Worm (Caenorhabditis elegans) whole organism, L1 larva: ENCODE data around the gene unc-82.

Source experiments
- C04F5.9 ChIP-seq: sonication (generic microtip); optimal IDR thresholded peaks from 2 replicates; lab custom pipeline; 2016; ENCODE audit warnings: missing genetic modification characterization, missing compliant biosample characterization
- C16A3.4 ChIP-seq: fragments of 150-350 bp; optimal IDR thresholded peaks from 2 replicates; lab custom pipeline; 2014; ENCODE audit warnings: missing biosample characterization, missing genetic modification characterization
- C34B4.2 ChIP-seq: sonication (generic microtip); optimal IDR thresholded peaks from 2 replicates; lab custom pipeline; 2017; ENCODE audit warnings: mild to moderate bottlenecking, missing genetic modification characterization, missing compliant biosample characterization
- Y116A8C.19 ChIP-seq: sonication (generic microtip); optimal IDR thresholded peaks from 2 replicates; lab custom pipeline; 2016; ENCODE audit warnings: missing compliant biosample characterization, missing genetic modification characterization, borderline replicate concordance
- ceh-63 ChIP-seq: fragments of 200-800 bp; sonication (Bioruptor generic); optimal IDR thresholded peaks from 2 replicates; lab custom pipeline; 2018; ENCODE audit warnings: mild to moderate bottlenecking, missing genetic modification characterization, missing compliant biosample characterization
- ceh-82 ChIP-seq, 3 experiments: fragments of 150-350 bp in 1 of 3; sonication (generic microtip) in 2 of 3; optimal IDR thresholded peaks; 2 replicates each; lab custom pipeline; 2014 to 2017; ENCODE audit warnings: missing biosample characterization in 3 of 3, missing genetic modification characterization in 3 of 3
- ceh-88 ChIP-seq: fragments of 200-800 bp; sonication (Bioruptor generic); IDR thresholded peaks from 2 replicates; pipeline ENCODE4 v1.3.6; 2022; ENCODE audit warnings: missing genetic modification characterization, missing compliant biosample characterization
- ceh-90 ChIP-seq: sonication (generic microtip); optimal IDR thresholded peaks from 2 replicates; lab custom pipeline; 2016; ENCODE audit warnings: missing genetic modification characterization, missing compliant biosample characterization
- dsc-1 ChIP-seq: sonication (generic microtip); optimal IDR thresholded peaks from 2 replicates; lab custom pipeline; 2016; ENCODE audit warnings: mild to moderate bottlenecking, missing genetic modification characterization, missing compliant biosample characterization
- efl-1 ChIP-seq, 4 experiments: fragments of 150-350 bp; optimal IDR thresholded peaks in 3 of 4; peaks in 1 of 4; 1 replicate in 1 of 4; 2 replicates in 3 of 4; lab custom pipeline; 2014; ENCODE audit warnings: missing biosample characterization in 2 of 4, missing genetic modification characterization in 2 of 4, missing genetic modification reagents in 2 of 4
- efl-3 ChIP-seq: fragments of 200-800 bp; sonication (Bioruptor generic); optimal IDR thresholded peaks from 2 replicates; lab custom pipeline; 2018; ENCODE audit warnings: mild to moderate bottlenecking, missing genetic modification characterization, missing compliant biosample characterization
- egl-13 ChIP-seq: sonication (generic microtip); optimal IDR thresholded peaks from 2 replicates; lab custom pipeline; 2016; ENCODE audit warnings: missing genotype, missing genetic modification reagents, missing genetic modification characterization, missing compliant biosample characterization
- egl-27 ChIP-seq, 2 experiments: fragments of 150-350 bp in 1 of 2; sonication (generic microtip); optimal IDR thresholded peaks; 3 replicates each; lab custom pipeline; 2017 to 2018; ENCODE audit warnings: missing biosample characterization in 2 of 2, missing genetic modification characterization in 2 of 2, missing genetic modification reagents in 2 of 2
- elt-2 ChIP-seq: sonication (generic microtip); optimal IDR thresholded peaks from 2 replicates; lab custom pipeline; 2016; ENCODE audit warnings: missing genetic modification characterization, mild to moderate bottlenecking, inconsistent platforms, missing compliant biosample characterization, missing genetic modification reagents
- ets-5 ChIP-seq: fragments of 200-800 bp; sonication (Bioruptor generic); IDR thresholded peaks from 2 replicates; pipeline ENCODE4 v1.3.6; 2022; ENCODE audit warnings: missing genetic modification characterization, missing compliant biosample characterization
- fkh-4 ChIP-seq: sonication (generic microtip); optimal IDR thresholded peaks from 2 replicates; lab custom pipeline; 2016; ENCODE audit warnings: missing compliant biosample characterization, missing genetic modification characterization, borderline replicate concordance
- fkh-8 ChIP-seq: sonication (generic microtip); optimal IDR thresholded peaks from 2 replicates; lab custom pipeline; 2016; ENCODE audit warnings: mild to moderate bottlenecking, missing genetic modification characterization, missing compliant biosample characterization
- fos-1 ChIP-seq: fragments of 150-350 bp; optimal IDR thresholded peaks from 2 replicates; lab custom pipeline; 2014; ENCODE audit warnings: missing biosample characterization, missing genetic modification characterization
- grh-1 ChIP-seq: fragments of 200-800 bp; sonication (Bioruptor generic); IDR thresholded peaks from 2 replicates; pipeline ENCODE4 v1.3.6; 2022; ENCODE audit warnings: missing genetic modification reagents, missing genetic modification characterization, missing compliant biosample characterization
- hlh-4 ChIP-seq: sonication (generic microtip); optimal IDR thresholded peaks from 2 replicates; lab custom pipeline; 2016; ENCODE audit warnings: mild to moderate bottlenecking, missing genetic modification characterization, missing compliant biosample characterization
- hpl-2 ChIP-seq: fragments of 150-350 bp; optimal IDR thresholded peaks from 2 replicates; lab custom pipeline; 2014; ENCODE audit warnings: missing biosample characterization, missing genetic modification reagents, missing genetic modification characterization
- isw-1 ChIP-seq: fragments of 200-800 bp; sonication (Bioruptor generic); IDR thresholded peaks from 2 replicates; pipeline ENCODE4 v1.3.6; 2022; ENCODE audit warnings: missing genetic modification characterization, missing compliant biosample characterization
- jun-1 ChIP-seq: fragments of 150-350 bp; optimal IDR thresholded peaks from 2 replicates; lab custom pipeline; 2014; ENCODE audit warnings: missing biosample characterization, missing genetic modification reagents, missing genetic modification characterization
- lin-14 ChIP-seq: fragments of 200-800 bp; sonication (Bioruptor generic); optimal IDR thresholded peaks from 2 replicates; lab custom pipeline; 2018; ENCODE audit warnings: mild to moderate bottlenecking, missing genetic modification characterization, moderate library complexity, missing compliant biosample characterization
- lin-15B ChIP-seq: fragments of 150-350 bp; sonication (generic microtip); optimal IDR thresholded peaks from 3 replicates; lab custom pipeline; 2014; ENCODE audit warnings: missing biosample characterization, missing genetic modification characterization
- lin-35 ChIP-seq, 2 experiments: fragments of 150-350 bp; optimal IDR thresholded peaks; 2 replicates each; lab custom pipeline; 2014; ENCODE audit warnings: missing biosample characterization in 2 of 2, missing genetic modification characterization in 2 of 2, missing genetic modification reagents in 2 of 2
- mab-9 ChIP-seq: fragments of 200-800 bp; sonication (Bioruptor generic); IDR thresholded peaks from 2 replicates; pipeline ENCODE4 v1.3.6; 2022; ENCODE audit warnings: missing genetic modification reagents, missing genetic modification characterization, missing compliant biosample characterization
- mdl-1 ChIP-seq, 2 experiments: fragments of 150-350 bp; optimal IDR thresholded peaks; 2 replicates each; lab custom pipeline; 2014 to 2017; ENCODE audit warnings: missing biosample characterization in 2 of 2, missing genetic modification characterization in 2 of 2, inconsistent platforms in 1 of 2
- mef-2 ChIP-seq: fragments of 150-350 bp; optimal IDR thresholded peaks from 2 replicates; lab custom pipeline; 2014; ENCODE audit warnings: missing biosample characterization, missing genetic modification characterization
- mep-1 ChIP-seq: fragments of 150-350 bp; optimal IDR thresholded peaks from 2 replicates; lab custom pipeline; 2014; ENCODE audit warnings: missing biosample characterization, missing genetic modification characterization
- nhr-237 ChIP-seq: fragments of 150-350 bp; optimal IDR thresholded peaks from 2 replicates; lab custom pipeline; 2014; ENCODE audit warnings: missing biosample characterization, missing genetic modification characterization
- nhr-28 ChIP-seq: fragments of 150-350 bp; optimal IDR thresholded peaks from 2 replicates; lab custom pipeline; 2014; ENCODE audit warnings: missing biosample characterization, missing genetic modification characterization
- nhr-71 ChIP-seq: sonication (generic microtip); optimal IDR thresholded peaks from 2 replicates; lab custom pipeline; 2016; ENCODE audit warnings: mild to moderate bottlenecking, missing genetic modification characterization, moderate library complexity, missing compliant biosample characterization
- nhr-76 ChIP-seq: sonication (generic microtip); optimal IDR thresholded peaks from 2 replicates; lab custom pipeline; 2017; ENCODE audit warnings: missing biosample characterization, missing genetic modification characterization
- nhr-85 ChIP-seq: sonication (generic microtip); peaks from one replicate; lab custom pipeline; 2016; ENCODE audit warnings: missing genetic modification characterization, inconsistent platforms, missing compliant biosample characterization
- nhr-90 ChIP-seq: sonication (generic microtip); optimal IDR thresholded peaks from 2 replicates; lab custom pipeline; 2016; ENCODE audit warnings: mild to moderate bottlenecking, missing genetic modification characterization, missing compliant biosample characterization; ENCODE audit not compliant: poor library complexity
- pqm-1 ChIP-seq: sonication (generic microtip); optimal IDR thresholded peaks from 3 replicates; lab custom pipeline; 2017; ENCODE audit warnings: missing biosample characterization, missing genetic modification characterization
- rnt-1 ChIP-seq: sonication (generic microtip); optimal IDR thresholded peaks from 2 replicates; lab custom pipeline; 2016; ENCODE audit warnings: mild to moderate bottlenecking, missing genetic modification characterization, moderate library complexity, missing compliant biosample characterization
- skn-1 ChIP-seq: fragments of 150-350 bp; optimal IDR thresholded peaks from 2 replicates; lab custom pipeline; 2014; ENCODE audit warnings: missing biosample characterization, missing genetic modification characterization
- snu-23 ChIP-seq: sonication (generic microtip); optimal IDR thresholded peaks from 2 replicates; lab custom pipeline; 2016; ENCODE audit warnings: missing genetic modification characterization, missing compliant biosample characterization
- sptf-1 ChIP-seq: fragments of 150-350 bp; optimal IDR thresholded peaks from 2 replicates; lab custom pipeline; 2014; ENCODE audit warnings: missing biosample characterization, missing genetic modification characterization
- tlp-1 ChIP-seq: fragments of 150-350 bp; optimal IDR thresholded peaks from 2 replicates; lab custom pipeline; 2014; ENCODE audit warnings: missing biosample characterization, missing genetic modification characterization
- unc-130 ChIP-seq: fragments of 150-350 bp; optimal IDR thresholded peaks from 2 replicates; lab custom pipeline; 2017; ENCODE audit warnings: missing biosample characterization, missing genetic modification characterization, inconsistent platforms
- unc-30 ChIP-seq: sonication (generic microtip); optimal IDR thresholded peaks from 2 replicates; lab custom pipeline; 2017; ENCODE audit warnings: missing biosample characterization, missing genetic modification characterization
- unc-62 ChIP-seq: fragments of 150-350 bp; optimal IDR thresholded peaks from 2 replicates; lab custom pipeline; 2014; ENCODE audit warnings: missing biosample characterization, missing genetic modification reagents, missing genetic modification characterization
- unc-86 ChIP-seq: sonication (generic microtip); optimal IDR thresholded peaks from 2 replicates; lab custom pipeline; 2016; ENCODE audit warnings: missing genetic modification characterization, missing compliant biosample characterization
- zip-4 ChIP-seq: fragments of 200-800 bp; sonication (Bioruptor generic); optimal IDR thresholded peaks from 2 replicates; lab custom pipeline; 2018; ENCODE audit warnings: mild to moderate bottlenecking, missing genetic modification characterization, moderate library complexity, missing compliant biosample characterization

The unc-82 gene

ce11 chrIV:7391534-7392343 lies 32.6 kb upstream of the unc-82 start (continued):
- TF ChIP-seq unc-30 (tag; lab: Kevin White, UChicago): no peak
- TF ChIP-seq jun-1: no peak
- no peak for TF ChIP-seq sptf-1 (tag; lab: Kevin White, UChicago)
- 0 out of 2 replicates have a peak, but pooled peaks have one; percentile 25 for TF ChIP-seq ceh-88 (GFP tag; lab: Robert Waterston, UW)
- no peak for TF ChIP-seq egl-27 (tag; optimal IDR thresholded peaks at IDR 0.05; lab: Kevin White, UChicago)
- peak in 1 of 2 experiments; percentile 51 for TF ChIP-seq mdl-1 (tag; optimal IDR thresholded peaks at IDR 0.05; lab: Kevin White, UChicago)
- no peak for TF ChIP-seq mep-1 (tag; lab: Kevin White, UChicago)
- no peak for TF ChIP-seq ets-5 (GFP tag; lab: Robert Waterston, UW)
- TF ChIP-seq zip-4 (GFP tag; lab: Kevin White, UChicago): peak; percentile 64
- TF ChIP-seq C16A3.4 (tag; lab: Kevin White, UChicago): no peak
- no peak for TF ChIP-seq mef-2 (tag; lab: Kevin White, UChicago)
- peak; percentile 54 for TF ChIP-seq isw-1 (GFP tag; lab: Robert Waterston, UW)
- no peak for TF ChIP-seq lin-15B
- TF ChIP-seq grh-1 (GFP tag; lab: Robert Waterston, UW): no peak
- peak; percentile 31 for TF ChIP-seq nhr-85 (tag; lab: Kevin White, UChicago)
- no peak for TF ChIP-seq ceh-63 (GFP tag; lab: Kevin White, UChicago)
- TF ChIP-seq snu-23: peak; percentile 43

DNA sequence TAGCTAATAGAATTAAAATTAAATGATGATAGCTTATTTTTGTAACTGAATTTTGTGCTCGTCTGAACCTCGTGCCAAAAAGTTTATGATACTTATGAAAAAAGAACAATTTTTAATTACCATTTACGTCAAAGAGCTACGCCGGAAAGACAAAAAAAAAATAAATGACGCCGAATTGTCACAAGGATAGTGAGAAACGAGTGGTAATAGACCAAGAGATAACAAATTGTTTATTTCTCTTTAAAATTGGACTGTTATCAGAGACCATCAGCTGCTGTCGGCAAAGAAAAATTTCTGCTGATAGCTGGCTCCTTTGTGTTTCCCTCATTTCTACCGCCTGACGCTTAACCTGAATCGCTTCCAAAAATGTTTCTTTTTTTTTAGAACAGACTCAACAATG lies 30.6 kb upstream of the unc-82 start, which contains the start of gene pitr-1:
Gene pitr-1, plus strand, starts transcription at position 386 of the 400 bp plus-strand sequence.
- TF ChIP-seq fos-1 (tag; lab: Kevin White, UChicago) (no peak), C16A3.4 (tag; lab: Kevin White, UChicago) (no peak), fkh-4 (no peak), rnt-1 (tag; lab: Kevin White, UChicago) (peak; percentile 21), snu-23 (no peak), ceh-90 (no peak), lin-35 (GFP tag; optimal IDR thresholded peaks at IDR 0.05; lab: Kevin White, UChicago) (peak in 1 of 2 experiments; percentile 33), hpl-2 (GFP tag; lab: Kevin White, UChicago) (no peak), hlh-4 (tag; lab: Kevin White, UChicago) (no peak), unc-86 (tag; lab: Kevin White, UChicago) (no peak), Y116A8C.19 (tag; lab: Kevin White, UChicago) (no peak), mab-9 (GFP tag; lab: Robert Waterston, UW) (no peak), unc-62 (GFP tag; lab: Kevin White, UChicago) (no peak), ets-5 (GFP tag; lab: Robert Waterston, UW) (no peak), jun-1 (no peak), mef-2 (tag; lab: Kevin White, UChicago) (no peak), egl-27 (tag; optimal IDR thresholded peaks at IDR 0.05; lab: Kevin White, UChicago) (no peak), nhr-76 (no peak), efl-1 (optimal IDR thresholded peaks at IDR 0.05; lab: Kevin White, UChicago) (no peak), efl-1 (GFP tag; optimal IDR thresholded peaks at IDR 0.05 in 1 of 2; lab: Kevin White, UChicago) (peak in 1 of 2 experiments; percentile 44), nhr-71 (tag; lab: Kevin White, UChicago) (peak; percentile 43), efl-3 (GFP tag; lab: Kevin White, UChicago) (no peak), C04F5.9 (tag; lab: Kevin White, UChicago) (no peak), dsc-1 (tag; lab: Kevin White, UChicago) (no peak), grh-1 (GFP tag; lab: Robert Waterston, UW) (no peak), sptf-1 (tag; lab: Kevin White, UChicago) (no peak), isw-1 (GFP tag; lab: Robert Waterston, UW) (no peak), unc-130 (tag; lab: Kevin White, UChicago) (no peak), tlp-1 (tag; lab: Kevin White, UChicago) (no peak), nhr-28 (tag; lab: Kevin White, UChicago) (no peak), mep-1 (tag; lab: Kevin White, UChicago) (no peak), lin-14 (GFP tag; lab: Kevin White, UChicago) (peak; percentile 9), ceh-82 (tag; optimal IDR thresholded peaks at IDR 0.05; lab: Kevin White, UChicago) (no peak), skn-1 (tag; lab: Kevin White, UChicago) (no peak), elt-2 (peak; percentile 87), C34B4.2 (tag; lab: Kevin White, UChicago) (no peak), pqm-1 (peak; percentile 54), fkh-8 (tag; lab: Kevin White, UChicago) (no peak), nhr-90 (tag; lab: Kevin White, UChicago) (peak; percentile 6), nhr-237 (tag; lab: Kevin White, UChicago) (no peak), ceh-63 (GFP tag; lab: Kevin White, UChicago) (no peak), egl-13 (no peak)
